Fruit fly (Drosophila melanogaster) whole organism, embryonic: ENCODE results near the gene sif.

Experiments used
- Atf-2 ChIP-seq: fragments of 200-800 bp; sonication (Bioruptor generic); optimal IDR thresholded peaks from 2 replicates; lab custom pipeline; 2016; ENCODE audit warnings: missing biosample characterization, missing genetic modification characterization
- CG1024 ChIP-seq: fragments of 200-800 bp; sonication (Bioruptor generic); IDR thresholded peaks from 2 replicates; pipeline ENCODE4 v1.3.6; 2022; ENCODE audit warnings: missing biosample characterization, missing genetic modification characterization
- CG10274 ChIP-seq: fragments of 200-800 bp; sonication (Bioruptor generic); optimal IDR thresholded peaks from 3 replicates; lab custom pipeline; 2017; ENCODE audit warnings: missing biosample characterization, mild to moderate bottlenecking, missing genetic modification characterization
- CG10979 ChIP-seq: fragments of 200-800 bp; sonication (Bioruptor generic); optimal IDR thresholded peaks from 2 replicates; lab custom pipeline; 2018; ENCODE audit warnings: missing biosample characterization, mild to moderate bottlenecking, missing genetic modification characterization, moderate library complexity
- CG11456 ChIP-seq: fragments of 200-800 bp; sonication (Bioruptor generic); IDR thresholded peaks from 3 replicates; pipeline ENCODE4 v1.3.6; 2022; ENCODE audit warnings: missing biosample characterization, missing genetic modification characterization
- CG11560 ChIP-seq: fragments of 200-800 bp; sonication (Bioruptor generic); IDR thresholded peaks from 3 replicates; pipeline ENCODE4 v1.3.6; 2022; ENCODE audit warnings: missing biosample characterization, missing genetic modification characterization
- CG11695 ChIP-seq: fragments of 200-800 bp; sonication (Bioruptor generic); IDR thresholded peaks from 3 replicates; pipeline ENCODE4 v1.3.6; 2022; ENCODE audit warnings: missing biosample characterization, missing genetic modification characterization
- CG11723 ChIP-seq: fragments of 200-800 bp; sonication (Bioruptor generic); optimal IDR thresholded peaks from 2 replicates; lab custom pipeline; 2017; ENCODE audit warnings: missing biosample characterization, mild to moderate bottlenecking, missing genetic modification characterization
- CG13424 ChIP-seq: fragments of 200-800 bp; sonication (Bioruptor generic); optimal IDR thresholded peaks from 2 replicates; lab custom pipeline; 2019; ENCODE audit warnings: missing biosample characterization, mild to moderate bottlenecking, missing genetic modification characterization, moderate library complexity
- CG14014 ChIP-seq: fragments of 200-800 bp; sonication (Bioruptor generic); IDR thresholded peaks from 2 replicates; pipeline ENCODE4 v1.3.6; 2022; ENCODE audit warnings: missing biosample characterization, missing genetic modification characterization
- CG15269 ChIP-seq: fragments of 200-800 bp; sonication (Bioruptor generic); optimal IDR thresholded peaks from 2 replicates; lab custom pipeline; 2018; ENCODE audit warnings: missing biosample characterization, mild to moderate bottlenecking, missing genetic modification characterization, moderate library complexity
- CG15514 ChIP-seq: fragments of 200-800 bp; sonication (Bioruptor generic); optimal IDR thresholded peaks from 3 replicates; lab custom pipeline; 2017; ENCODE audit warnings: missing biosample characterization, missing genetic modification characterization, mild to moderate bottlenecking, moderate library complexity, missing genetic modification reagents
- CG1603 ChIP-seq: fragments of 200-800 bp; sonication (Bioruptor generic); optimal IDR thresholded peaks from 2 replicates; lab custom pipeline; 2019; ENCODE audit warnings: missing biosample characterization, mild to moderate bottlenecking, missing genetic modification characterization, moderate library complexity
- CG18262 ChIP-seq: fragments of 200-800 bp; optimal IDR thresholded peaks from 3 replicates; lab custom pipeline; 2019; ENCODE audit warnings: missing biosample characterization, mild to moderate bottlenecking, missing genetic modification characterization, moderate library complexity
- CG1832 ChIP-seq: fragments of 200-800 bp; sonication (Bioruptor generic); optimal IDR thresholded peaks from 2 replicates; lab custom pipeline; 2017; ENCODE audit warnings: missing biosample characterization, mild to moderate bottlenecking, missing genetic modification characterization, inconsistent platforms
- CG2199 ChIP-seq: fragments of 200-800 bp; sonication (Bioruptor generic); IDR thresholded peaks from 3 replicates; pipeline ENCODE4 v1.3.6; 2022; ENCODE audit warnings: missing biosample characterization, missing genetic modification characterization
- CG3281 ChIP-seq: fragments of 200-800 bp; sonication (Bioruptor generic); optimal IDR thresholded peaks from 3 replicates; lab custom pipeline; 2017; ENCODE audit warnings: missing biosample characterization, mild to moderate bottlenecking, missing genetic modification characterization
- CG4328 ChIP-seq: fragments of 200-800 bp; sonication (Bioruptor generic); optimal IDR thresholded peaks from 3 replicates; lab custom pipeline; 2017; ENCODE audit warnings: missing biosample characterization, missing genetic modification reagents, missing genetic modification characterization
- CG6175 ChIP-seq: fragments of 200-800 bp; sonication (Bioruptor generic); IDR thresholded peaks from 3 replicates; pipeline ENCODE4 v1.3.6; 2022; ENCODE audit warnings: missing biosample characterization, missing genetic modification characterization
- CG6654 ChIP-seq: fragments of 200-800 bp; sonication (Bioruptor generic); optimal IDR thresholded peaks from 2 replicates; lab custom pipeline; 2017; ENCODE audit warnings: missing biosample characterization, mild to moderate bottlenecking, missing genetic modification characterization
- CG6683 ChIP-seq: fragments of 200-800 bp; sonication (Bioruptor generic); optimal IDR thresholded peaks from 2 replicates; lab custom pipeline; 2017; ENCODE audit warnings: missing biosample characterization, mild to moderate bottlenecking, missing genetic modification characterization, missing genetic modification reagents
- CG6854 ChIP-seq: fragments of 200-800 bp; sonication (Bioruptor generic); optimal IDR thresholded peaks from 3 replicates; lab custom pipeline; 2017; ENCODE audit warnings: missing biosample characterization, mild to moderate bottlenecking, missing genetic modification characterization
- CoRest ChIP-seq: fragments of 200-800 bp; sonication (Bioruptor generic); optimal IDR thresholded peaks from 3 replicates; lab custom pipeline; 2018; ENCODE audit warnings: missing biosample characterization, mild to moderate bottlenecking, missing genetic modification characterization, moderate library complexity
- Dip3 ChIP-seq: fragments of 200-800 bp; sonication (Bioruptor generic); optimal IDR thresholded peaks from 3 replicates; lab custom pipeline; 2016; ENCODE audit warnings: missing biosample characterization, missing genetic modification characterization
- H15 ChIP-seq: fragments of 200-800 bp; sonication (Bioruptor generic); IDR thresholded peaks from 3 replicates; pipeline ENCODE4 v1.3.6; 2022; ENCODE audit warnings: missing biosample characterization, missing genetic modification characterization
- H2.0 ChIP-seq: fragments of 200-800 bp; sonication (Bioruptor generic); IDR thresholded peaks from 2 replicates; pipeline ENCODE4 v1.3.6; 2022; ENCODE audit warnings: missing biosample characterization, missing genetic modification characterization
- MBD-R2 ChIP-seq: fragments of 200-800 bp; sonication (Bioruptor generic); IDR thresholded peaks from 2 replicates; pipeline ENCODE4 v1.3.6; 2022; ENCODE audit warnings: missing biosample characterization, missing genetic modification characterization
- Max ChIP-seq: fragments of 200-800 bp; sonication (Bioruptor generic); optimal IDR thresholded peaks from 2 replicates; lab custom pipeline; 2016; ENCODE audit warnings: missing biosample characterization, mild to moderate bottlenecking, missing genetic modification characterization
- NfI ChIP-seq: fragments of 200-800 bp; sonication (Bioruptor generic); optimal IDR thresholded peaks from 3 replicates; lab custom pipeline; 2018; ENCODE audit warnings: missing biosample characterization, mild to moderate bottlenecking, missing genetic modification characterization, moderate library complexity
- Sin3A ChIP-seq: fragments of >200 bp; optimal IDR thresholded peaks from 2 replicates; lab custom pipeline; 2018
- chn ChIP-seq: fragments of 200-800 bp; sonication (Bioruptor generic); optimal IDR thresholded peaks from 2 replicates; lab custom pipeline; 2016; ENCODE audit warnings: missing biosample characterization, missing genetic modification characterization
- crc ChIP-seq: fragments of 200-800 bp; sonication (Bioruptor generic); optimal IDR thresholded peaks from 2 replicates; lab custom pipeline; 2016; ENCODE audit warnings: missing biosample characterization, missing genetic modification characterization
- disco-r ChIP-seq: fragments of 200-800 bp; sonication (Bioruptor generic); optimal IDR thresholded peaks from 2 replicates; lab custom pipeline; 2016; ENCODE audit warnings: missing biosample characterization, missing genetic modification characterization
- dpn ChIP-seq, 2 experiments: fragments of 200-800 bp; sonication (Bioruptor generic); optimal IDR thresholded peaks; 3 replicates each; lab custom pipeline; 2016; ENCODE audit warnings: missing biosample characterization in 2 of 2, missing genetic modification characterization in 2 of 2
- gsb ChIP-seq: fragments of 200-800 bp; sonication (Bioruptor generic); IDR thresholded peaks from 2 replicates; pipeline ENCODE4 v1.3.6; 2022; ENCODE audit warnings: missing biosample characterization, missing genetic modification characterization
- hkb ChIP-seq, 2 experiments: fragments of 200-800 bp in 1 of 2; fragments of >200 bp in 1 of 2; sonication (Bioruptor generic) in 1 of 2; IDR thresholded peaks in 1 of 2; optimal IDR thresholded peaks in 1 of 2; 2 replicates each; pipeline versions ENCODE4 v1.3.6 to Lab custom; 2017 to 2022; ENCODE audit warnings: missing biosample characterization in 1 of 2, missing genetic modification characterization in 1 of 2
- kah ChIP-seq: fragments of 200-800 bp; sonication (Bioruptor generic); optimal IDR thresholded peaks from 2 replicates; lab custom pipeline; 2018; ENCODE audit warnings: missing biosample characterization, mild to moderate bottlenecking, missing genetic modification characterization
- kay ChIP-seq: fragments of 200-800 bp; sonication (Bioruptor generic); optimal IDR thresholded peaks from 2 replicates; lab custom pipeline; 2016; ENCODE audit warnings: missing biosample characterization, missing genetic modification characterization
- ken ChIP-seq: fragments of 200-800 bp; sonication (Bioruptor generic); IDR thresholded peaks from 3 replicates; pipeline ENCODE4 v1.3.6; 2022; ENCODE audit warnings: missing biosample characterization, missing genetic modification characterization
- klu ChIP-seq: fragments of 200-800 bp; sonication (Bioruptor generic); IDR thresholded peaks from 2 replicates; pipeline ENCODE4 v1.3.6; 2022; ENCODE audit warnings: missing biosample characterization, missing genetic modification characterization
- lilli ChIP-seq: fragments of 200-800 bp; sonication (Bioruptor generic); optimal IDR thresholded peaks from 3 replicates; lab custom pipeline; 2016; ENCODE audit warnings: missing biosample characterization, missing genetic modification characterization
- lmd ChIP-seq: fragments of 200-800 bp; sonication (Bioruptor generic); IDR thresholded peaks from 2 replicates; pipeline ENCODE4 v1.3.6; 2022; ENCODE audit warnings: missing biosample characterization, missing genetic modification characterization
- oc ChIP-seq: fragments of 200-800 bp; sonication (Bioruptor generic); optimal IDR thresholded peaks from 2 replicates; lab custom pipeline; 2018; ENCODE audit warnings: missing biosample characterization, mild to moderate bottlenecking, missing genetic modification characterization, moderate library complexity
- pho ChIP-seq: fragments of 200-800 bp; sonication (Bioruptor generic); optimal IDR thresholded peaks from 2 replicates; lab custom pipeline; 2016; ENCODE audit warnings: missing biosample characterization, missing genetic modification characterization
- prd ChIP-seq, 3 experiments: fragments of >200 bp in 2 of 3; fragments of 200-800 bp in 1 of 3; sonication (Bioruptor generic) in 1 of 3; optimal IDR thresholded peaks in 2 of 3; IDR thresholded peaks in 1 of 3; 2 replicates in 2 of 3; 3 replicates in 1 of 3; pipeline versions ENCODE4 v1.3.6 to Lab custom; 2017 to 2022; ENCODE audit warnings: missing biosample characterization in 1 of 3, missing genetic modification characterization in 1 of 3
- rib ChIP-seq: fragments of 200-800 bp; sonication (Bioruptor generic); IDR thresholded peaks from 2 replicates; pipeline ENCODE4 v1.3.6; 2022; ENCODE audit warnings: missing biosample characterization, missing genetic modification characterization
- salm ChIP-seq: fragments of 200-800 bp; sonication (Bioruptor generic); optimal IDR thresholded peaks from 2 replicates; lab custom pipeline; 2018; ENCODE audit warnings: missing biosample characterization, mild to moderate bottlenecking, missing genetic modification characterization
- sima ChIP-seq: fragments of 200-800 bp; sonication (Bioruptor generic); optimal IDR thresholded peaks from 2 replicates; lab custom pipeline; 2016; ENCODE audit warnings: missing biosample characterization, missing genetic modification characterization
- sug ChIP-seq: fragments of 200-800 bp; optimal IDR thresholded peaks from 2 replicates; lab custom pipeline; 2019; ENCODE audit warnings: missing biosample characterization, mild to moderate bottlenecking, missing genetic modification characterization, moderate library complexity
- unc-4 ChIP-seq: fragments of 200-800 bp; sonication (Bioruptor generic); IDR thresholded peaks from 2 replicates; pipeline ENCODE4 v1.3.6; 2022; ENCODE audit warnings: missing biosample characterization, missing genetic modification characterization; ENCODE audit not compliant: partially characterized antibody
- zfh2 ChIP-seq: fragments of 200-800 bp; sonication (Bioruptor generic); optimal IDR thresholded peaks from 2 replicates; lab custom pipeline; 2016; ENCODE audit warnings: missing biosample characterization, missing genetic modification characterization

The sif gene

DNA sequence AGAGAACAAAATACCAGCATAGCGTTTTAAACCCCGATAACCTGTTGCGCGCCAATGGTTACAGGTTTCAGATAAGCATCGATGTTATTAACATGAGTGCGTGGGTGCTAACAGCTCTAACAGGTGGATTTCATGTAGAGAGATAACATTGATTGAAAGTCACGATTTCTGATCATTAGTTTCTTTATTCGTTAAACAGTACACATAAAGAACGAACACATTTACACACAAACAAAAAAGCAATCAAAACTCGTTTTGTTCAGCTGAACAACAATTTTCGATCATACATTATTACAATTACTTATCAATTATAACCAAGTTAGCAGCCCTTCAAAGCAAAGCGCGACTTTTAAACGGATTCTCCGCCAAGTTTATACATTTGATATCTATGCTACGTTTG is 131.9 kb downstream of the sif start (continued):
- peak; percentile 38 for TF ChIP-seq CG15269 (tag; lab: Kevin White, UChicago)
- no peak for TF ChIP-seq Atf-2
- TF ChIP-seq CG10979 (tag; lab: Kevin White, UChicago) = peak; percentile 16
- no peak for TF ChIP-seq CG1024 (GFP tag; lab: Robert Waterston, UW)
- no peak for TF ChIP-seq CG6854 (GFP tag; lab: Kevin White, UChicago)
- TF ChIP-seq CG6683 (GFP tag; lab: Kevin White, UChicago) = no peak
- no peak for TF ChIP-seq CG2199 (GFP tag; lab: Robert Waterston, UW)
- no peak for TF ChIP-seq rib (GFP tag; lab: Robert Waterston, UW)
- TF ChIP-seq CG6654 (GFP tag; lab: Kevin White, UChicago) = no peak
- no peak for TF ChIP-seq CG11723 (GFP tag; lab: Kevin White, UChicago)
- TF ChIP-seq CG11456 (GFP tag; lab: Robert Waterston, UW) = no peak
- peak; percentile 22 for TF ChIP-seq CG18262 (tag; lab: Kevin White, UChicago)
- peak; percentile 22 for TF ChIP-seq Dip3
- no peak for TF ChIP-seq salm (tag; lab: Kevin White, UChicago)
- no peak for TF ChIP-seq CG14014 (GFP tag; lab: Robert Waterston, UW)
- no peak for TF ChIP-seq CG11695 (GFP tag; lab: Robert Waterston, UW)
- no peak for TF ChIP-seq CG4328 (GFP tag; lab: Kevin White, UChicago)
- TF ChIP-seq disco-r = no peak
- TF ChIP-seq CG3281 (GFP tag; lab: Kevin White, UChicago) = peak; percentile 34
- TF ChIP-seq sima (GFP tag; lab: Kevin White, UChicago) = no peak
- TF ChIP-seq CG1832 (GFP tag; lab: Kevin White, UChicago) = no peak
- peak; percentile 46 for TF ChIP-seq sug
- no peak for TF ChIP-seq hkb (optimal IDR thresholded peaks at IDR 0.05; lab: Kevin White, UChicago)
- TF ChIP-seq hkb (GFP tag; IDR thresholded peaks at IDR 0.05; lab: Robert Waterston, UW) = peak; percentile 66
- no peak for TF ChIP-seq H15 (GFP tag; lab: Robert Waterston, UW)
- no peak for TF ChIP-seq Sin3A (lab: Kevin White, UChicago)
- TF ChIP-seq prd (optimal IDR thresholded peaks at IDR 0.05; lab: Kevin White, UChicago) = no peak
- TF ChIP-seq prd (GFP tag; IDR thresholded peaks at IDR 0.05; lab: Robert Waterston, UW) = no peak
- TF ChIP-seq CG6175 (GFP tag; lab: Robert Waterston, UW) = no peak
- peak; percentile 91 for TF ChIP-seq kah (GFP tag; lab: Kevin White, UChicago)
- TF ChIP-seq CG15514 (GFP tag; lab: Kevin White, UChicago) = peak; percentile 79
- TF ChIP-seq H2.0 = no peak
- no peak for TF ChIP-seq ken (GFP tag; lab: Robert Waterston, UW)
- peak; percentile 11 for TF ChIP-seq Max (GFP tag; lab: Kevin White, UChicago)
- peak; percentile 6 for TF ChIP-seq NfI (GFP tag; lab: Kevin White, UChicago)
- no peak; the same call in 1 of the 2 replicates for TF ChIP-seq MBD-R2 (GFP tag; lab: Robert Waterston, UW)
- TF ChIP-seq dpn (GFP tag; optimal IDR thresholded peaks at IDR 0.05; lab: Kevin White, UChicago) = peak; percentile 22 to 46
- TF ChIP-seq lilli (GFP tag; lab: Kevin White, UChicago) = peak; percentile 58
- peak; percentile 38 for TF ChIP-seq zfh2 (GFP tag; lab: Kevin White, UChicago)
- peak; percentile 71 for TF ChIP-seq CG1603 (tag; lab: Kevin White, UChicago)
- TF ChIP-seq lmd (GFP tag; lab: Robert Waterston, UW) = no peak
- no peak for TF ChIP-seq CG11560 (tag; lab: Robert Waterston, UW)
- no peak for TF ChIP-seq gsb
- TF ChIP-seq chn (GFP tag; lab: Kevin White, UChicago) = no peak
- TF ChIP-seq kay = peak; percentile 17
- TF ChIP-seq pho (GFP tag; lab: Kevin White, UChicago) = peak; percentile 50
- TF ChIP-seq oc (tag; lab: Kevin White, UChicago) = no peak
- no peak for TF ChIP-seq CG10274
- peak; percentile 52; the same call in 1 of the 2 replicates for TF ChIP-seq klu (GFP tag; lab: Robert Waterston, UW)
- TF ChIP-seq crc (GFP tag; lab: Kevin White, UChicago) = peak; percentile 4
- peak; percentile 45 for TF ChIP-seq CG13424 (tag; lab: Kevin White, UChicago)
- no peak for TF ChIP-seq CoRest
- 0 out of 2 replicates have a peak, but pooled peaks have one; percentile 26 for TF ChIP-seq unc-4
